Fruit fly (Drosophila melanogaster) whole organism, embryonic: ENCODE results near the gene Cp36.

Experiments used
- Bgb ChIP-seq: fragments of 200-800 bp; sonication (Bioruptor generic); IDR thresholded peaks from 2 replicates; pipeline ENCODE4 v1.3.6; 2022; ENCODE audit warnings: missing biosample characterization, missing genetic modification characterization; ENCODE audit not compliant: partially characterized antibody
- CG10565 ChIP-seq: fragments of 200-800 bp; sonication (Bioruptor generic); optimal IDR thresholded peaks from 3 replicates; lab custom pipeline; 2016; ENCODE audit warnings: missing biosample characterization, mild to moderate bottlenecking, missing genetic modification characterization
- CG11398 ChIP-seq: fragments of 200-800 bp; sonication (Bioruptor generic); optimal IDR thresholded peaks from 2 replicates; lab custom pipeline; 2016; ENCODE audit warnings: missing biosample characterization, missing genetic modification characterization
- CG11723 ChIP-seq: fragments of 200-800 bp; sonication (Bioruptor generic); optimal IDR thresholded peaks from 2 replicates; lab custom pipeline; 2017; ENCODE audit warnings: missing biosample characterization, mild to moderate bottlenecking, missing genetic modification characterization
- CG12942 ChIP-seq: fragments of 200-800 bp; sonication (Bioruptor generic); optimal IDR thresholded peaks from 3 replicates; lab custom pipeline; 2016; ENCODE audit warnings: missing biosample characterization, missing genetic modification characterization
- CG13287 ChIP-seq: fragments of 200-800 bp; sonication (Bioruptor generic); IDR thresholded peaks from 2 replicates; pipeline ENCODE4 v1.3.6; 2022; ENCODE audit warnings: missing biosample characterization, missing genetic modification characterization; ENCODE audit not compliant: partially characterized antibody
- CG13424 ChIP-seq: fragments of 200-800 bp; sonication (Bioruptor generic); optimal IDR thresholded peaks from 2 replicates; lab custom pipeline; 2019; ENCODE audit warnings: missing biosample characterization, mild to moderate bottlenecking, missing genetic modification characterization, moderate library complexity
- CG14710 ChIP-seq: fragments of 200-800 bp; sonication (Bioruptor generic); optimal IDR thresholded peaks from 3 replicates; lab custom pipeline; 2019; ENCODE audit warnings: missing biosample characterization, mild to moderate bottlenecking, missing genetic modification characterization, moderate library complexity
- CG17328 ChIP-seq: fragments of 200-800 bp; sonication (Bioruptor generic); IDR thresholded peaks from 2 replicates; pipeline ENCODE4 v1.3.6; 2022; ENCODE audit warnings: missing biosample characterization, missing genetic modification characterization
- CG17385 ChIP-seq: fragments of 200-800 bp; sonication (Bioruptor generic); optimal IDR thresholded peaks from 3 replicates; lab custom pipeline; 2018; ENCODE audit warnings: missing biosample characterization, mild to moderate bottlenecking, missing genetic modification characterization
- CG18011 ChIP-seq: fragments of 200-800 bp; sonication (Bioruptor generic); optimal IDR thresholded peaks from 2 replicates; lab custom pipeline; 2017; ENCODE audit warnings: missing biosample characterization, missing genetic modification characterization, mild to moderate bottlenecking, moderate library complexity, missing genotype
- CG18764 ChIP-seq: fragments of 200-800 bp; sonication (Bioruptor generic); optimal IDR thresholded peaks from 3 replicates; lab custom pipeline; 2016; ENCODE audit warnings: missing biosample characterization, missing genetic modification characterization
- CG33213 ChIP-seq: fragments of 200-800 bp; sonication (Bioruptor generic); optimal IDR thresholded peaks from 3 replicates; lab custom pipeline; 2016; ENCODE audit warnings: missing biosample characterization, missing genetic modification characterization
- CG3838 ChIP-seq: fragments of 200-800 bp; sonication (Bioruptor generic); optimal IDR thresholded peaks from 3 replicates; lab custom pipeline; 2016; ENCODE audit warnings: missing biosample characterization, missing genetic modification characterization
- CG42726 ChIP-seq: fragments of 200-800 bp; sonication (Bioruptor generic); IDR thresholded peaks from 2 replicates; pipeline ENCODE4 v1.3.6; 2022; ENCODE audit warnings: missing biosample characterization, missing genetic modification characterization; ENCODE audit not compliant: partially characterized antibody
- CG5180 ChIP-seq: fragments of 200-800 bp; sonication (Bioruptor generic); optimal IDR thresholded peaks from 3 replicates; lab custom pipeline; 2017; ENCODE audit warnings: missing biosample characterization, missing genetic modification characterization, mild to moderate bottlenecking, moderate library complexity, missing genetic modification reagents
- CG7987 ChIP-seq: fragments of 200-800 bp; sonication (Bioruptor generic); optimal IDR thresholded peaks from 2 replicates; lab custom pipeline; 2018; ENCODE audit warnings: missing biosample characterization, mild to moderate bottlenecking, missing genetic modification characterization, moderate library complexity
- CG9609 ChIP-seq: fragments of 200-800 bp; sonication (Bioruptor generic); optimal IDR thresholded peaks from 3 replicates; lab custom pipeline; 2016; ENCODE audit warnings: missing biosample characterization, missing genetic modification characterization
- Fer1 ChIP-seq: fragments of 200-800 bp; sonication (Bioruptor generic); optimal IDR thresholded peaks from 2 replicates; lab custom pipeline; 2017; ENCODE audit warnings: missing biosample characterization, mild to moderate bottlenecking, missing genetic modification characterization
- HmgZ ChIP-seq: fragments of 200-800 bp; sonication (Bioruptor generic); optimal IDR thresholded peaks from 2 replicates; lab custom pipeline; 2018; ENCODE audit warnings: missing biosample characterization, mild to moderate bottlenecking, missing genetic modification characterization
- Kr ChIP-seq: fragments of 200-800 bp; sonication (Bioruptor generic); optimal IDR thresholded peaks from 2 replicates; lab custom pipeline; 2017; ENCODE audit warnings: missing biosample characterization, mild to moderate bottlenecking, missing genetic modification characterization
- Lhr ChIP-seq: fragments of 200-800 bp; sonication (Bioruptor generic); optimal IDR thresholded peaks from 3 replicates; lab custom pipeline; 2017; ENCODE audit warnings: mild to moderate bottlenecking, missing biosample characterization, missing genetic modification reagents, missing genetic modification characterization
- MESR4 ChIP-seq: fragments of 200-800 bp; sonication (Bioruptor generic); optimal IDR thresholded peaks from 2 replicates; lab custom pipeline; 2018; ENCODE audit warnings: missing biosample characterization, mild to moderate bottlenecking, missing genetic modification characterization, moderate library complexity
- Mad ChIP-seq: fragments of 200-800 bp; sonication (Bioruptor generic); optimal IDR thresholded peaks from 2 replicates; lab custom pipeline; 2016; ENCODE audit warnings: missing biosample characterization, missing genetic modification characterization
- Nf-YC ChIP-seq: fragments of 200-800 bp; optimal IDR thresholded peaks from 3 replicates; lab custom pipeline; 2019; ENCODE audit warnings: missing biosample characterization, mild to moderate bottlenecking, missing genetic modification characterization, moderate library complexity
- Scr ChIP-seq: fragments of 200-800 bp; sonication (Bioruptor generic); IDR thresholded peaks from 2 replicates; pipeline ENCODE4 v1.3.6; 2022; ENCODE audit warnings: missing biosample characterization, missing genetic modification characterization; ENCODE audit not compliant: partially characterized antibody
- Ssrp ChIP-seq: fragments of 200-800 bp; sonication (Bioruptor generic); optimal IDR thresholded peaks from 2 replicates; lab custom pipeline; 2018; ENCODE audit warnings: missing biosample characterization, mild to moderate bottlenecking, missing genetic modification characterization, moderate library complexity
- Trl ChIP-seq, 3 experiments: fragments of >200 bp in 2 of 3; fragments of 200-800 bp in 1 of 3; sonication (Bioruptor generic) in 1 of 3; optimal IDR thresholded peaks; 2 replicates in 1 of 3; 3 replicates in 2 of 3; lab custom pipeline; 2016 to 2017; ENCODE audit warnings: missing biosample characterization in 1 of 3, missing genetic modification characterization in 1 of 3
- ab ChIP-seq: fragments of 200-800 bp; sonication (Bioruptor generic); optimal IDR thresholded peaks from 2 replicates; lab custom pipeline; 2016; ENCODE audit warnings: missing biosample characterization, missing genetic modification characterization
- bigmax ChIP-seq: fragments of 200-800 bp; sonication (Bioruptor generic); optimal IDR thresholded peaks from 2 replicates; lab custom pipeline; 2018; ENCODE audit warnings: missing biosample characterization, mild to moderate bottlenecking, missing genetic modification characterization
- caup ChIP-seq: fragments of 200-800 bp; sonication (Bioruptor generic); optimal IDR thresholded peaks from 3 replicates; lab custom pipeline; 2017; ENCODE audit warnings: missing biosample characterization, mild to moderate bottlenecking, missing genetic modification characterization, moderate library complexity; ENCODE audit not compliant: severe bottlenecking
- chinmo ChIP-seq: fragments of 200-800 bp; sonication (Bioruptor generic); IDR thresholded peaks from 4 replicates; pipeline ENCODE4 v1.3.6; 2022; ENCODE audit warnings: missing biosample characterization, missing genetic modification characterization; ENCODE audit not compliant: partially characterized antibody
- crp ChIP-seq, 2 experiments: fragments of 200-800 bp; sonication (Bioruptor generic); optimal IDR thresholded peaks; 2 replicates in 1 of 2; 3 replicates in 1 of 2; lab custom pipeline; 2017; ENCODE audit warnings: missing biosample characterization in 2 of 2, missing genetic modification characterization in 2 of 2, mild to moderate bottlenecking in 1 of 2, moderate library complexity in 1 of 2
- cwo ChIP-seq: fragments of 200-800 bp; sonication (Bioruptor generic); optimal IDR thresholded peaks from 3 replicates; lab custom pipeline; 2017; ENCODE audit warnings: missing biosample characterization, missing genetic modification characterization, mild to moderate bottlenecking, moderate library complexity, missing genetic modification reagents
- eve ChIP-seq, 2 experiments: fragments of >200 bp; optimal IDR thresholded peaks; 2 replicates each; lab custom pipeline; 2017; ENCODE audit warnings: missing biosample characterization in 2 of 2, missing genetic modification characterization in 2 of 2
- ham ChIP-seq: fragments of 200-800 bp; sonication (Bioruptor generic); IDR thresholded peaks from 2 replicates; pipeline ENCODE4 v1.3.6; 2022; ENCODE audit warnings: missing biosample characterization, missing genetic modification characterization
- pfk ChIP-seq: fragments of 200-800 bp; sonication (Bioruptor generic); optimal IDR thresholded peaks from 2 replicates; lab custom pipeline; 2018; ENCODE audit warnings: missing biosample characterization, mild to moderate bottlenecking, missing genetic modification characterization, moderate library complexity
- pho ChIP-seq: fragments of 200-800 bp; sonication (Bioruptor generic); optimal IDR thresholded peaks from 2 replicates; lab custom pipeline; 2016; ENCODE audit warnings: missing biosample characterization, missing genetic modification characterization
- row ChIP-seq: fragments of 200-800 bp; sonication (Bioruptor generic); IDR thresholded peaks from 3 replicates; pipeline ENCODE4 v1.3.6; 2022; ENCODE audit warnings: missing biosample characterization, missing genetic modification characterization
- sd ChIP-seq: fragments of 200-800 bp; sonication (Bioruptor generic); optimal IDR thresholded peaks from 3 replicates; lab custom pipeline; 2018; ENCODE audit warnings: missing biosample characterization, mild to moderate bottlenecking, missing genetic modification characterization, moderate library complexity
- seq ChIP-seq: fragments of 200-800 bp; sonication (Bioruptor generic); IDR thresholded peaks from 2 replicates; pipeline ENCODE4 v1.3.6; 2022; ENCODE audit warnings: missing biosample characterization, missing genetic modification characterization
- sisA ChIP-seq: fragments of 200-800 bp; sonication (Bioruptor generic); IDR thresholded peaks from 2 replicates; pipeline ENCODE4 v1.3.6; 2022; ENCODE audit warnings: missing biosample characterization, missing genetic modification characterization
- tup ChIP-seq: fragments of 200-800 bp; sonication (Bioruptor generic); optimal IDR thresholded peaks from 2 replicates; lab custom pipeline; 2016; ENCODE audit warnings: missing biosample characterization, mild to moderate bottlenecking, missing genetic modification characterization, moderate library complexity
- vfl ChIP-seq: fragments of 200-800 bp; sonication (Bioruptor generic); optimal IDR thresholded peaks from 2 replicates; lab custom pipeline; 2016; ENCODE audit warnings: missing biosample characterization, missing genetic modification characterization
- vnd ChIP-seq: fragments of 200-800 bp; sonication (Bioruptor generic); IDR thresholded peaks from 3 replicates; pipeline ENCODE4 v1.3.6; 2022; ENCODE audit warnings: missing biosample characterization, missing genetic modification characterization; ENCODE audit not compliant: partially characterized antibody
- zfh2 ChIP-seq: fragments of 200-800 bp; sonication (Bioruptor generic); optimal IDR thresholded peaks from 2 replicates; lab custom pipeline; 2016; ENCODE audit warnings: missing biosample characterization, missing genetic modification characterization

Cp36 gene

dm6 chrX:8517121-8518024 lies 38.3 kb downstream of the Cp36 start, which contains the start of gene Nrg (continued):
- TF ChIP-seq Mad (GFP tag; lab: Kevin White, UChicago): peak; percentile 19
- no peak for TF ChIP-seq ab
- peak; percentile 33 for TF ChIP-seq pho (GFP tag; lab: Kevin White, UChicago)
- TF ChIP-seq Bgb (GFP tag; lab: Robert Waterston, UW): peak; percentile 99
- TF ChIP-seq CG3838 (GFP tag; lab: Kevin White, UChicago): no peak
- TF ChIP-seq sisA (GFP tag; lab: Robert Waterston, UW): no peak
- TF ChIP-seq tup (GFP tag; lab: Kevin White, UChicago): no peak
- peak; percentile 39 for TF ChIP-seq CG33213 (GFP tag; lab: Kevin White, UChicago)
- TF ChIP-seq vnd: peak; percentile 98
- TF ChIP-seq Kr: no peak
- no peak for TF ChIP-seq zfh2
- TF ChIP-seq Lhr (GFP tag; lab: Kevin White, UChicago): peak; percentile 57
- peak; percentile 69 for TF ChIP-seq caup (GFP tag; lab: Kevin White, UChicago)
- peak; percentile 99 for TF ChIP-seq CG42726 (GFP tag; lab: Robert Waterston, UW)
- TF ChIP-seq ham: no peak
- TF ChIP-seq CG9609 (GFP tag; lab: Kevin White, UChicago): no peak
- TF ChIP-seq sd (tag; lab: Kevin White, UChicago): peak; percentile 91
- TF ChIP-seq pfk: peak; percentile 47
- peak; percentile 98 for TF ChIP-seq Scr (GFP tag; lab: Robert Waterston, UW)
- peak; percentile 81 for TF ChIP-seq CG14710 (tag; lab: Kevin White, UChicago)
- peak in 1 of 2 experiments; percentile 9 for TF ChIP-seq crp (GFP tag; optimal IDR thresholded peaks at IDR 0.05; lab: Kevin White, UChicago)
- no peak for TF ChIP-seq CG5180
- TF ChIP-seq seq (GFP tag; lab: Robert Waterston, UW): 0 out of 2 replicates have a peak, but pooled peaks have one; percentile 22
- TF ChIP-seq CG13287: peak; percentile 100
- TF ChIP-seq CG13424 (tag; lab: Kevin White, UChicago): peak; percentile 37
- TF ChIP-seq CG11723 (GFP tag; lab: Kevin White, UChicago): peak; percentile 8
- TF ChIP-seq CG18764 (GFP tag; lab: Kevin White, UChicago): no peak
- peak; percentile 99 for TF ChIP-seq chinmo (GFP tag; lab: Robert Waterston, UW)
- TF ChIP-seq row: peak; percentile 50
- peak; percentile 66 for TF ChIP-seq Fer1 (GFP tag; lab: Kevin White, UChicago)
- peak; percentile 3 for TF ChIP-seq cwo (GFP tag; lab: Kevin White, UChicago)
- TF ChIP-seq CG12942 (GFP tag; lab: Kevin White, UChicago): peak; percentile 1
- TF ChIP-seq CG17385: peak; percentile 13
- TF ChIP-seq bigmax (GFP tag; lab: Kevin White, UChicago): peak; percentile 35
- peak; percentile 62 for TF ChIP-seq Nf-YC (tag; lab: Kevin White, UChicago)
- peak; percentile 40 for TF ChIP-seq CG11398
- peak; percentile 57 for TF ChIP-seq CG7987 (GFP tag; lab: Kevin White, UChicago)
- TF ChIP-seq CG10565 (GFP tag; lab: Kevin White, UChicago): no peak
- TF ChIP-seq vfl: no peak
- TF ChIP-seq eve (GFP tag; optimal IDR thresholded peaks at IDR 0.05; lab: Kevin White, UChicago): peak in 1 of 2 experiments; percentile 60
- TF ChIP-seq MESR4 (GFP tag; lab: Kevin White, UChicago): peak; percentile 58
- TF ChIP-seq Ssrp (tag; lab: Kevin White, UChicago): no peak
- peak; percentile 38 for TF ChIP-seq CG18011
- peak; percentile 81 for TF ChIP-seq HmgZ (tag; lab: Kevin White, UChicago)
- no peak for TF ChIP-seq Trl (optimal IDR thresholded peaks at IDR 0.05; lab: Kevin White, UChicago)
- TF ChIP-seq Trl (GFP tag; optimal IDR thresholded peaks at IDR 0.05; lab: Kevin White, UChicago): peak; percentile 37
- 0 out of 2 replicates have a peak, but pooled peaks have one; percentile 28 for TF ChIP-seq CG17328 (GFP tag; lab: Robert Waterston, UW)
